Fruit fly (Drosophila melanogaster) whole organism: ENCODE measurements around the gene CG42709.

Experiments used
- CG8478 ChIP-seq: fragments of >200 bp; optimal IDR thresholded peaks from 2 replicates; lab custom pipeline; 2018; ENCODE audit warnings: inconsistent platforms
- EcR ChIP-seq, 2 experiments: fragments of >200 bp; optimal IDR thresholded peaks; 2 replicates each; lab custom pipeline; 2017; ENCODE audit warnings: missing biosample characterization in 2 of 2, missing genetic modification characterization in 2 of 2, missing genetic modification reagents in 2 of 2
- usp ChIP-seq: fragments of >200 bp; optimal IDR thresholded peaks from 2 replicates; lab custom pipeline; 2017; ENCODE audit warnings: missing biosample characterization, missing genetic modification characterization, mixed read lengths

- no peak for TF ChIP-seq EcR (GFP tag; optimal IDR thresholded peaks at IDR 0.05; lab: Kevin White, UChicago)
- TF ChIP-seq usp (GFP tag; lab: Kevin White, UChicago) = no peak
- TF ChIP-seq CG8478 (lab: Kevin White, UChicago) = no peak
Observed at dm6 chr3L:12839882-12840281, 49.9 kb downstream of the CG42709 start.
